Fruit fly (Drosophila melanogaster) Kc167 (cell line): ENCODE data around the gene Gr93d.

Experiments used
- h ChIP-seq: fragments of >200 bp; optimal IDR thresholded peaks from 3 replicates; lab custom pipeline; 2018; ENCODE audit warnings: missing external identifiers
- psq ChIP-seq: fragments of >200 bp; optimal IDR thresholded peaks from 2 replicates; lab custom pipeline; 2017; ENCODE audit warnings: missing external identifiers

DNA sequence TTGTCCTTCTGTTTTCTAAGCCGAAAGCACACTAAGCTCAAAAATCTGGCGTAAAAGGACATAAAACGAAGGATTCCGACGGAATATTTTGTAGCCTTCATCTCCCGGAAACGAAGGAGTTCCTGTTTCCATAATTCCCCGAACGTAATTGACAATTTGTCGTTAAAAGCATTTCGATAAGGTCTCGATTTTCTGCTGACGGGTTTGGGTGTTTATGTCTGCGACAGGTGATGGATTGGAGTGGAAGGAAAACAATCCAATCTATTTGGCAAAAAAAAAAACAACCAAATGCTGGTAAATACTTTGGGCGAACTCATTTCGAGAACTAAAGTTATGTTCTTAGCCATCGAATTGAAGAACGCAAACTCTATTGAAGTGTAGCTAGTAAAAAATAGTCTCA, at the start of gene Gr93d:
- no peak for TF ChIP-seq h
- no peak for TF ChIP-seq psq
